Worm (Caenorhabditis elegans) whole organism, L3 larva: ENCODE results near the gene prx-10.

Source experiments
- R02D3.7 ChIP-seq: fragments of 150-350 bp; optimal IDR thresholded peaks from 2 replicates; lab custom pipeline; 2014; ENCODE audit warnings: missing biosample characterization, missing genetic modification characterization
- aly-2 ChIP-seq: fragments of 150-350 bp; optimal IDR thresholded peaks from 2 replicates; lab custom pipeline; 2014; ENCODE audit warnings: missing biosample characterization, missing genetic modification characterization
- ceh-16 ChIP-seq: sonication (generic microtip); optimal IDR thresholded peaks from 2 replicates; lab custom pipeline; 2017; ENCODE audit warnings: missing biosample characterization, missing genetic modification characterization
- ceh-28 ChIP-seq: fragments of 150-350 bp; optimal IDR thresholded peaks from 2 replicates; lab custom pipeline; 2014; ENCODE audit warnings: missing biosample characterization, missing genetic modification reagents, missing genetic modification characterization
- ceh-82 ChIP-seq: fragments of 150-350 bp; optimal IDR thresholded peaks from 2 replicates; lab custom pipeline; 2014; ENCODE audit warnings: missing biosample characterization, missing genetic modification characterization
- ceh-9 ChIP-seq: sonication (generic microtip); optimal IDR thresholded peaks from 2 replicates; lab custom pipeline; 2018; ENCODE audit warnings: missing biosample characterization, missing genetic modification characterization
- daf-12 ChIP-seq: fragments of 150-350 bp; optimal IDR thresholded peaks from 2 replicates; lab custom pipeline; 2014; ENCODE audit warnings: missing biosample characterization, missing genetic modification reagents, missing genetic modification characterization
- egl-27 ChIP-seq: sonication (generic microtip); optimal IDR thresholded peaks from 4 replicates; lab custom pipeline; 2017; ENCODE audit warnings: missing biosample characterization, missing genetic modification reagents, missing genetic modification characterization
- egl-5 ChIP-seq: fragments of 150-350 bp; optimal IDR thresholded peaks from 2 replicates; lab custom pipeline; 2017; ENCODE audit warnings: missing biosample characterization, missing genetic modification reagents, missing genetic modification characterization, inconsistent platforms
- elt-2 ChIP-seq: sonication (generic microtip); optimal IDR thresholded peaks from 2 replicates; lab custom pipeline; 2016; ENCODE audit warnings: missing genetic modification reagents, mild to moderate bottlenecking, missing genetic modification characterization, missing compliant biosample characterization
- elt-3 ChIP-seq, 3 experiments: fragments of 150-350 bp in 1 of 3; sonication (generic microtip) in 2 of 3; optimal IDR thresholded peaks; 2 replicates in 2 of 3; 4 replicates in 1 of 3; lab custom pipeline; 2014 to 2017; ENCODE audit warnings: missing biosample characterization in 3 of 3, missing genetic modification characterization in 3 of 3
- eor-1 ChIP-seq, 2 experiments: fragments of 150-350 bp; optimal IDR thresholded peaks; 2 replicates each; lab custom pipeline; 2014 to 2018; ENCODE audit warnings: missing biosample characterization in 2 of 2, missing genetic modification characterization in 2 of 2
- fkh-10 ChIP-seq: sonication (generic microtip); optimal IDR thresholded peaks from 2 replicates; lab custom pipeline; 2017; ENCODE audit warnings: missing biosample characterization, missing genetic modification reagents, missing genetic modification characterization
- fos-1 ChIP-seq: fragments of 150-350 bp; optimal IDR thresholded peaks from 2 replicates; lab custom pipeline; 2014; ENCODE audit warnings: missing biosample characterization, missing genetic modification characterization
- hmg-11 ChIP-seq: sonication (generic microtip); optimal IDR thresholded peaks from 2 replicates; lab custom pipeline; 2016; ENCODE audit warnings: missing genetic modification characterization, missing compliant biosample characterization
- jun-1 ChIP-seq: fragments of 150-350 bp; optimal IDR thresholded peaks from 2 replicates; lab custom pipeline; 2014; ENCODE audit warnings: missing biosample characterization, missing genetic modification reagents, missing genetic modification characterization
- mdl-1 ChIP-seq: fragments of 150-350 bp; optimal IDR thresholded peaks from 2 replicates; lab custom pipeline; 2014; ENCODE audit warnings: missing biosample characterization, missing genetic modification characterization
- mml-1 ChIP-seq: fragments of 150-350 bp; sonication (generic microtip); optimal IDR thresholded peaks from 3 replicates; lab custom pipeline; 2014; ENCODE audit warnings: missing biosample characterization, missing genetic modification characterization
- nfya-1 ChIP-seq: sonication (generic microtip); optimal IDR thresholded peaks from 2 replicates; lab custom pipeline; 2017; ENCODE audit warnings: missing genetic modification characterization, mild to moderate bottlenecking, missing compliant biosample characterization, antibody characterized with exemption, moderate library complexity; ENCODE audit not compliant: insufficient read depth
- nhr-11 ChIP-seq: fragments of 150-350 bp; optimal IDR thresholded peaks from 2 replicates; lab custom pipeline; 2014; ENCODE audit warnings: missing biosample characterization, missing genetic modification characterization
- nhr-12 ChIP-seq: fragments of 150-350 bp; optimal IDR thresholded peaks from 2 replicates; lab custom pipeline; 2014; ENCODE audit warnings: missing biosample characterization, missing genetic modification characterization
- nhr-23 ChIP-seq: fragments of 150-350 bp; optimal IDR thresholded peaks from 2 replicates; lab custom pipeline; 2014; ENCODE audit warnings: missing biosample characterization, missing genetic modification reagents, missing genetic modification characterization
- nhr-25 ChIP-seq: sonication (generic microtip); optimal IDR thresholded peaks from 2 replicates; lab custom pipeline; 2017; ENCODE audit warnings: missing biosample characterization, missing genetic modification characterization
- nhr-28 ChIP-seq: fragments of 150-350 bp; optimal IDR thresholded peaks from 2 replicates; lab custom pipeline; 2014; ENCODE audit warnings: missing biosample characterization, missing genetic modification characterization
- nhr-67 ChIP-seq: fragments of 150-350 bp; optimal IDR thresholded peaks from 2 replicates; lab custom pipeline; 2014; ENCODE audit warnings: missing biosample characterization, missing genetic modification characterization
- nhr-76 ChIP-seq: fragments of 150-350 bp; sonication (generic microtip); optimal IDR thresholded peaks from 5 replicates; lab custom pipeline; 2014; ENCODE audit warnings: missing biosample characterization, missing genetic modification characterization
- nhr-77 ChIP-seq: fragments of 150-350 bp; optimal IDR thresholded peaks from 2 replicates; lab custom pipeline; 2014; ENCODE audit warnings: missing biosample characterization, missing genetic modification characterization
- pha-4 ChIP-seq: fragments of 150-350 bp; optimal IDR thresholded peaks from 2 replicates; lab custom pipeline; 2014; ENCODE audit warnings: missing biosample characterization, missing genetic modification reagents, missing genetic modification characterization
- pqm-1 ChIP-seq: fragments of 150-350 bp; optimal IDR thresholded peaks from 2 replicates; lab custom pipeline; 2017; ENCODE audit warnings: missing biosample characterization, missing genetic modification characterization, inconsistent platforms
- sea-2 ChIP-seq: fragments of 150-350 bp; sonication (generic microtip); optimal IDR thresholded peaks from 4 replicates; lab custom pipeline; 2014; ENCODE audit warnings: missing biosample characterization, missing genetic modification reagents, missing genetic modification characterization
- snpc-4 ChIP-seq: fragments of 150-350 bp; optimal IDR thresholded peaks from 2 replicates; lab custom pipeline; 2014; ENCODE audit warnings: missing biosample characterization, missing genetic modification characterization
- tbx-2 ChIP-seq: sonication (generic microtip); optimal IDR thresholded peaks from 2 replicates; lab custom pipeline; 2016; ENCODE audit warnings: mild to moderate bottlenecking, missing genetic modification characterization, missing compliant biosample characterization
- unc-39 ChIP-seq: sonication (generic microtip); optimal IDR thresholded peaks from 4 replicates; lab custom pipeline; 2017; ENCODE audit warnings: missing biosample characterization, missing genetic modification characterization
- unc-62 ChIP-seq: fragments of 150-350 bp; sonication (generic microtip); optimal IDR thresholded peaks from 4 replicates; lab custom pipeline; 2014; ENCODE audit warnings: missing biosample characterization, missing genetic modification reagents, missing genetic modification characterization
- zag-1 ChIP-seq: fragments of 150-350 bp; optimal IDR thresholded peaks from 2 replicates; lab custom pipeline; 2014; ENCODE audit warnings: missing biosample characterization, missing genetic modification characterization
- ztf-11 ChIP-seq: fragments of 150-350 bp; optimal IDR thresholded peaks from 2 replicates; lab custom pipeline; 2014; ENCODE audit warnings: missing biosample characterization, missing genetic modification characterization
- ztf-4 ChIP-seq: fragments of 150-350 bp; optimal IDR thresholded peaks from 2 replicates; lab custom pipeline; 2014; ENCODE audit warnings: missing biosample characterization, missing genetic modification characterization

prx-10 gene

ce11 chrIII:5230415-5230814 is 5.8 kb upstream of the prx-10 start, which contains the start of gene prmt-5 (continued):
- peak; percentile 76 for TF ChIP-seq aly-2 (tag; lab: Kevin White, UChicago)
- no peak for TF ChIP-seq unc-39
- TF ChIP-seq nhr-67 (tag; lab: Kevin White, UChicago) = no peak
- TF ChIP-seq nhr-23 (tag; lab: Kevin White, UChicago) = peak; percentile 35
- TF ChIP-seq daf-12 (tag; lab: Kevin White, UChicago) = no peak
- no peak for TF ChIP-seq nhr-28 (tag; lab: Kevin White, UChicago)
- TF ChIP-seq tbx-2 (tag; lab: Kevin White, UChicago) = no peak
- no peak for TF ChIP-seq jun-1
- no peak for TF ChIP-seq mdl-1 (tag; lab: Kevin White, UChicago)
- no peak for TF ChIP-seq egl-5 (tag; lab: Kevin White, UChicago)
- peak; percentile 27 for TF ChIP-seq elt-2 (tag; lab: Kevin White, UChicago)
- no peak for TF ChIP-seq snpc-4 (tag; lab: Kevin White, UChicago)
- TF ChIP-seq ztf-11 = no peak
- TF ChIP-seq nfya-1 (tag; lab: Kevin White, UChicago) = no peak
- TF ChIP-seq fkh-10 = no peak
- TF ChIP-seq mml-1 (tag; lab: Kevin White, UChicago) = no peak
- no peak for TF ChIP-seq ceh-28 (tag; lab: Kevin White, UChicago)

DNA sequence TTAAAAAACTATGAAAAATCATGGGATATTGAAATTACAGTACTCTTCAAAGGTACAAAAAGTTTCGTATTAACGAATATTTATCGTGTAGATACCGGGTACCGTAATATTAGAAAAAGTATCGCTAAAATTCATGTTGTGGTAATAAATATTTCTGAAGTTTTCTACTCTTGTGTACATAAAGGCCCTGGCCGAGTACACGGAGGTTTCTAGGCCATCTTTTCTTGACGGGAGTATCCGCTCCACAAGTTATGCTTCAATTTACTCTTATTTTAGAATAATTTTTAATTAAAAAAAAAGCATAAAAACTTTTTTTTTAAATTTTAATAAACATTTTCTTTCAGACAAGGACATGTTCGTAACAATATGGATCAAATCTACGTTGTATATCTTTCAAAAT is 3.1 kb upstream of the prx-10 start:
- peak; percentile 68 for TF ChIP-seq pha-4 (tag; lab: Kevin White, UChicago)
- no peak for TF ChIP-seq sea-2
- TF ChIP-seq nhr-12 (tag; lab: Kevin White, UChicago) = no peak
- TF ChIP-seq egl-27 (tag; lab: Kevin White, UChicago) = no peak
- TF ChIP-seq ceh-9 = no peak
- TF ChIP-seq, all 47 proteins: peak for 1

ce11 chrIII:5234312-5234711 is 1.9 kb upstream of the prx-10 start, which contains the start of gene mrps-26:
mrps-26 (plus strand) TSS chrIII:5234612.
- no peak for TF ChIP-seq nhr-28 (tag; lab: Kevin White, UChicago)
- TF ChIP-seq daf-12 (tag; lab: Kevin White, UChicago) = no peak
- TF ChIP-seq R02D3.7 (tag; lab: Kevin White, UChicago) = no peak
- TF ChIP-seq ceh-9 = no peak
- TF ChIP-seq unc-62 = no peak
- no peak for TF ChIP-seq nhr-25
- no peak for TF ChIP-seq hmg-11
- TF ChIP-seq zag-1 = no peak
- TF ChIP-seq ceh-82 (tag; lab: Kevin White, UChicago) = no peak
- TF ChIP-seq elt-2 (tag; lab: Kevin White, UChicago) = no peak
- TF ChIP-seq nhr-12 (tag; lab: Kevin White, UChicago) = no peak
- TF ChIP-seq nhr-23 (tag; lab: Kevin White, UChicago) = no peak

DNA sequence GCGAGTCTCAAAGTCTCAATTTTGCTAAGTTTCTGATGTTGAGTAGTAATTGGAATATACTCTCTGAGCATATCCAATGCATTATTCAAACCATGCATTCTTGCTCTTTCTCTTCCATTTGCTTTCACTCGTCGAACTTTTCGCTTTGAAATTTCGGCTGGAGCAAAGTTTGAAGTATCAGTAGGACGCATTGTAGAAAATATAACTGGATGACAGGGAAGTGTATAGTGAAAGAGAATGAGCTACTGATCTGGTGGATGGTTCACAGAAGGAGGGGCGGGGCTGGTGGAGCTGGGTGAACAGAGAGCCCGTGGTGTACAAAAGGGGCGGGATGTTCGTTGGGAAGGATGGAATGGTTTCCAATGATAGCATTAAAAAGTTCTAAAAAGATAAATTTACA is 5.7 kb downstream of the prx-10 start:
- no peak for TF ChIP-seq hmg-11
- TF ChIP-seq nhr-76 (tag; lab: Kevin White, UChicago) = no peak
- no peak for TF ChIP-seq elt-2 (tag; lab: Kevin White, UChicago)
- TF ChIP-seq mdl-1 (tag; lab: Kevin White, UChicago) = no peak
- no peak for TF ChIP-seq daf-12 (tag; lab: Kevin White, UChicago)
- no peak for TF ChIP-seq ztf-4 (tag; lab: Kevin White, UChicago)
- no peak for TF ChIP-seq nhr-25
- no peak for TF ChIP-seq nhr-11
- no peak for TF ChIP-seq elt-3 (tag; optimal IDR thresholded peaks at IDR 0.05; lab: Kevin White, UChicago)
- no peak for TF ChIP-seq snpc-4 (tag; lab: Kevin White, UChicago)
- no peak for TF ChIP-seq fos-1 (tag; lab: Kevin White, UChicago)
- no peak for TF ChIP-seq jun-1
- no peak for TF ChIP-seq sea-2
- no peak for TF ChIP-seq nhr-77 (tag; lab: Kevin White, UChicago)
- TF ChIP-seq nhr-23 (tag; lab: Kevin White, UChicago) = no peak
- no peak for TF ChIP-seq pqm-1 (tag; lab: Kevin White, UChicago)
- TF ChIP-seq egl-27 (tag; lab: Kevin White, UChicago) = no peak
- TF ChIP-seq ceh-16 = no peak

ce11 chrIII:5244539-5244938 is 8.3 kb downstream of the prx-10 start, which contains the start of gene cnd-1:
cnd-1 (minus strand) TSS chrIII:5244639.
- no peak for TF ChIP-seq unc-39
- no peak for TF ChIP-seq eor-1 (tag; optimal IDR thresholded peaks at IDR 0.05; lab: Kevin White, UChicago)
- TF ChIP-seq ztf-4 (tag; lab: Kevin White, UChicago) = no peak
- TF ChIP-seq nhr-76 (tag; lab: Kevin White, UChicago) = no peak
